Worm (Caenorhabditis elegans): ENCODE data around the gene Y53C12A.3.

The Y53C12A.3 gene

ce11 chrII:9706207-9706606 lies at the start of gene Y53C12A.3:
Gene Y53C12A.3 (minus strand): TSS chrII:9706240.
- TF ChIP-seq nfya-1 (tag; optimal IDR thresholded peaks at IDR 0.05) (peak; percentile 0), ttx-3 (tag; optimal IDR thresholded peaks at IDR 0.05) (no peak), ceh-18 (tag; optimal IDR thresholded peaks at IDR 0.05) (no peak)

ce11 chrII:9755425-9755824 lies 49.4 kb upstream of the Y53C12A.3 start:
- TF ChIP-seq ceh-9 (tag; optimal IDR thresholded peaks at IDR 0.05) = no peak
- no peak for TF ChIP-seq pat-9 (tag; optimal IDR thresholded peaks at IDR 0.05)
- no peak for TF ChIP-seq syd-9 (tag; optimal IDR thresholded peaks at IDR 0.05)
- no peak for TF ChIP-seq hlh-13 (GFP tag; optimal IDR thresholded peaks at IDR 0.05)
- no peak for TF ChIP-seq hlh-30 (tag; optimal IDR thresholded peaks at IDR 0.05; ENCODE audit: insufficient read depth)
- TF ChIP-seq Y22D7AL.16 (tag; optimal IDR thresholded peaks at IDR 0.05) = no peak
- no peak for TF ChIP-seq che-1 (tag; optimal IDR thresholded peaks at IDR 0.05)
- TF ChIP-seq unc-55 (GFP tag; optimal IDR thresholded peaks at IDR 0.05) = no peak
- no peak for TF ChIP-seq pqm-1 (tag; optimal IDR thresholded peaks at IDR 0.05)
- no peak for TF ChIP-seq lim-6 (tag; optimal IDR thresholded peaks at IDR 0.05)
- no peak for TF ChIP-seq lin-11 (tag; optimal IDR thresholded peaks at IDR 0.05)
- TF ChIP-seq pax-1 (tag; optimal IDR thresholded peaks at IDR 0.05) = no peak
- no peak for TF ChIP-seq ceh-24 (tag; optimal IDR thresholded peaks at IDR 0.05)
- no peak for TF ChIP-seq npax-4 (tag; optimal IDR thresholded peaks at IDR 0.05)
- TF ChIP-seq pag-3 (tag; optimal IDR thresholded peaks at IDR 0.05; ENCODE audit: borderline replicate concordance) = no peak

- TF ChIP-seq sox-2 (GFP tag; IDR thresholded peaks at IDR 0.05) = no peak
- TF ChIP-seq ceh-6 (GFP tag; optimal IDR thresholded peaks at IDR 0.05) = no peak
- TF ChIP-seq pha-2 (tag; optimal IDR thresholded peaks at IDR 0.05) = no peak
- no peak for TF ChIP-seq unc-42 (tag; optimal IDR thresholded peaks at IDR 0.05)
- no peak for TF ChIP-seq hlh-15 (tag; optimal IDR thresholded peaks at IDR 0.05)
- no peak for TF ChIP-seq ama-1 (optimal IDR thresholded peaks at IDR 0.05)
- no peak for TF ChIP-seq ceh-19 (GFP tag; optimal IDR thresholded peaks at IDR 0.05)
- TF ChIP-seq nfya-1 (tag; optimal IDR thresholded peaks at IDR 0.05) = no peak
- TF ChIP-seq ceh-2 (tag; optimal IDR thresholded peaks at IDR 0.05) = no peak
- no peak for TF ChIP-seq fax-1 (tag; optimal IDR thresholded peaks at IDR 0.05)
- TF ChIP-seq pag-3 (tag; optimal IDR thresholded peaks at IDR 0.05; ENCODE audit: borderline replicate concordance) = no peak
- TF ChIP-seq lin-11 (tag; optimal IDR thresholded peaks at IDR 0.05) = no peak
These were observed 47.7 kb upstream of the Y53C12A.3 start, which contains the start of gene ZK1321.1 for ce11 chrII:9753730-9754129. Gene ZK1321.1 (plus strand): TSS chrII:9754030.

ce11 chrII:9753056-9753455 lies 47.0 kb upstream of the Y53C12A.3 start, which contains the start of gene Y53C12B.7:
Gene Y53C12B.7 (minus strand): TSS chrII:9753218.
- no peak for TF ChIP-seq hlh-6 (tag; optimal IDR thresholded peaks at IDR 0.05)
- TF ChIP-seq mec-3 (tag; optimal IDR thresholded peaks at IDR 0.05; ENCODE audit: borderline replicate concordance) = no peak
- TF ChIP-seq C08G9.2 (tag; optimal IDR thresholded peaks at IDR 0.05) = no peak

ce11 chrII:9752278-9752677 lies 46.2 kb upstream of the Y53C12A.3 start:
- TF ChIP-seq T23F11.4 (GFP tag; optimal IDR thresholded peaks at IDR 0.05) (no peak), odd-2 (tag; optimal IDR thresholded peaks at IDR 0.05) (no peak), ets-4 (tag; optimal IDR thresholded peaks at IDR 0.05) (no peak), ceh-24 (tag; optimal IDR thresholded peaks at IDR 0.05) (no peak), ceh-45 (GFP tag; IDR thresholded peaks at IDR 0.05) (no peak), fax-1 (tag; optimal IDR thresholded peaks at IDR 0.05) (no peak), eyg-1 (tag; optimal IDR thresholded peaks at IDR 0.05) (no peak), pag-3 (tag; optimal IDR thresholded peaks at IDR 0.05; ENCODE audit: borderline replicate concordance) (no peak), mec-3 (tag; optimal IDR thresholded peaks at IDR 0.05; ENCODE audit: borderline replicate concordance) (no peak), ceh-22 (tag; optimal IDR thresholded peaks at IDR 0.05) (no peak), nfya-1 (tag; optimal IDR thresholded peaks at IDR 0.05) (no peak), che-1 (tag; optimal IDR thresholded peaks at IDR 0.05) (no peak), sdc-2 (tag; optimal IDR thresholded peaks at IDR 0.05) (no peak)

All from whole organism, late embryonic.